Worm (Caenorhabditis elegans) whole organism, L3 larva: ENCODE results near the gene subs-4.

Source experiments
- R02D3.7 ChIP-seq: fragments of 150-350 bp; optimal IDR thresholded peaks from 2 replicates; lab custom pipeline; 2014; ENCODE audit warnings: missing biosample characterization, missing genetic modification characterization
- ama-1 ChIP-seq: fragments of 150-350 bp; optimal IDR thresholded peaks from 2 replicates; lab custom pipeline; 2018
- ceh-16 ChIP-seq: sonication (generic microtip); optimal IDR thresholded peaks from 2 replicates; lab custom pipeline; 2017; ENCODE audit warnings: missing biosample characterization, missing genetic modification characterization
- ceh-28 ChIP-seq: fragments of 150-350 bp; optimal IDR thresholded peaks from 2 replicates; lab custom pipeline; 2014; ENCODE audit warnings: missing biosample characterization, missing genetic modification reagents, missing genetic modification characterization
- ceh-82 ChIP-seq: fragments of 150-350 bp; optimal IDR thresholded peaks from 2 replicates; lab custom pipeline; 2014; ENCODE audit warnings: missing biosample characterization, missing genetic modification characterization
- ceh-9 ChIP-seq: sonication (generic microtip); optimal IDR thresholded peaks from 2 replicates; lab custom pipeline; 2018; ENCODE audit warnings: missing biosample characterization, missing genetic modification characterization
- daf-12 ChIP-seq: fragments of 150-350 bp; optimal IDR thresholded peaks from 2 replicates; lab custom pipeline; 2014; ENCODE audit warnings: missing biosample characterization, missing genetic modification reagents, missing genetic modification characterization
- egl-27 ChIP-seq: sonication (generic microtip); optimal IDR thresholded peaks from 4 replicates; lab custom pipeline; 2017; ENCODE audit warnings: missing biosample characterization, missing genetic modification reagents, missing genetic modification characterization
- egl-5 ChIP-seq: fragments of 150-350 bp; optimal IDR thresholded peaks from 2 replicates; lab custom pipeline; 2017; ENCODE audit warnings: missing biosample characterization, missing genetic modification reagents, missing genetic modification characterization, inconsistent platforms
- elt-1 ChIP-seq: fragments of 150-350 bp; optimal IDR thresholded peaks from 2 replicates; lab custom pipeline; 2014; ENCODE audit warnings: missing biosample characterization, missing genetic modification characterization
- elt-2 ChIP-seq: sonication (generic microtip); optimal IDR thresholded peaks from 2 replicates; lab custom pipeline; 2016; ENCODE audit warnings: missing genetic modification reagents, mild to moderate bottlenecking, missing genetic modification characterization, missing compliant biosample characterization
- eor-1 ChIP-seq, 2 experiments: fragments of 150-350 bp; optimal IDR thresholded peaks; 2 replicates each; lab custom pipeline; 2014 to 2018; ENCODE audit warnings: missing biosample characterization in 2 of 2, missing genetic modification characterization in 2 of 2
- fkh-10 ChIP-seq: sonication (generic microtip); optimal IDR thresholded peaks from 2 replicates; lab custom pipeline; 2017; ENCODE audit warnings: missing biosample characterization, missing genetic modification reagents, missing genetic modification characterization
- fkh-2 ChIP-seq: fragments of 150-350 bp; optimal IDR thresholded peaks from 2 replicates; lab custom pipeline; 2014; ENCODE audit warnings: missing biosample characterization, missing genetic modification reagents, missing genetic modification characterization
- fos-1 ChIP-seq: fragments of 150-350 bp; optimal IDR thresholded peaks from 2 replicates; lab custom pipeline; 2014; ENCODE audit warnings: missing biosample characterization, missing genetic modification characterization
- hmg-11 ChIP-seq: sonication (generic microtip); optimal IDR thresholded peaks from 2 replicates; lab custom pipeline; 2016; ENCODE audit warnings: missing genetic modification characterization, missing compliant biosample characterization
- jun-1 ChIP-seq: fragments of 150-350 bp; optimal IDR thresholded peaks from 2 replicates; lab custom pipeline; 2014; ENCODE audit warnings: missing biosample characterization, missing genetic modification reagents, missing genetic modification characterization
- lin-15B ChIP-seq: fragments of 150-350 bp; optimal IDR thresholded peaks from 2 replicates; lab custom pipeline; 2014; ENCODE audit warnings: missing biosample characterization, missing genetic modification characterization
- lin-39 ChIP-seq: fragments of 150-350 bp; optimal IDR thresholded peaks from 2 replicates; lab custom pipeline; 2018; ENCODE audit warnings: missing biosample characterization, missing genetic modification reagents, missing genetic modification characterization
- mdl-1 ChIP-seq: fragments of 150-350 bp; optimal IDR thresholded peaks from 2 replicates; lab custom pipeline; 2014; ENCODE audit warnings: missing biosample characterization, missing genetic modification characterization
- mml-1 ChIP-seq: fragments of 150-350 bp; sonication (generic microtip); optimal IDR thresholded peaks from 3 replicates; lab custom pipeline; 2014; ENCODE audit warnings: missing biosample characterization, missing genetic modification characterization
- nfya-1 ChIP-seq: sonication (generic microtip); optimal IDR thresholded peaks from 2 replicates; lab custom pipeline; 2017; ENCODE audit warnings: missing genetic modification characterization, mild to moderate bottlenecking, missing compliant biosample characterization, antibody characterized with exemption, moderate library complexity; ENCODE audit not compliant: insufficient read depth
- nhr-11 ChIP-seq: fragments of 150-350 bp; optimal IDR thresholded peaks from 2 replicates; lab custom pipeline; 2014; ENCODE audit warnings: missing biosample characterization, missing genetic modification characterization
- nhr-12 ChIP-seq: fragments of 150-350 bp; optimal IDR thresholded peaks from 2 replicates; lab custom pipeline; 2014; ENCODE audit warnings: missing biosample characterization, missing genetic modification characterization
- nhr-23 ChIP-seq: fragments of 150-350 bp; optimal IDR thresholded peaks from 2 replicates; lab custom pipeline; 2014; ENCODE audit warnings: missing biosample characterization, missing genetic modification reagents, missing genetic modification characterization
- nhr-237 ChIP-seq: fragments of 150-350 bp; optimal IDR thresholded peaks from 2 replicates; lab custom pipeline; 2014; ENCODE audit warnings: missing biosample characterization, missing genetic modification characterization
- nhr-28 ChIP-seq: fragments of 150-350 bp; optimal IDR thresholded peaks from 2 replicates; lab custom pipeline; 2014; ENCODE audit warnings: missing biosample characterization, missing genetic modification characterization
- nhr-43 ChIP-seq: sonication (generic microtip); optimal IDR thresholded peaks from 2 replicates; lab custom pipeline; 2016; ENCODE audit warnings: mild to moderate bottlenecking, missing genetic modification characterization, missing compliant biosample characterization; ENCODE audit not compliant: poor library complexity, severe bottlenecking
- nhr-67 ChIP-seq: fragments of 150-350 bp; optimal IDR thresholded peaks from 2 replicates; lab custom pipeline; 2014; ENCODE audit warnings: missing biosample characterization, missing genetic modification characterization
- pha-4 ChIP-seq: fragments of 150-350 bp; optimal IDR thresholded peaks from 2 replicates; lab custom pipeline; 2014; ENCODE audit warnings: missing biosample characterization, missing genetic modification reagents, missing genetic modification characterization
- pqm-1 ChIP-seq: fragments of 150-350 bp; optimal IDR thresholded peaks from 2 replicates; lab custom pipeline; 2017; ENCODE audit warnings: missing biosample characterization, missing genetic modification characterization, inconsistent platforms
- sea-2 ChIP-seq: fragments of 150-350 bp; sonication (generic microtip); optimal IDR thresholded peaks from 4 replicates; lab custom pipeline; 2014; ENCODE audit warnings: missing biosample characterization, missing genetic modification reagents, missing genetic modification characterization
- skn-1 ChIP-seq: fragments of 150-350 bp; optimal IDR thresholded peaks from 2 replicates; lab custom pipeline; 2014; ENCODE audit warnings: missing biosample characterization, missing genetic modification characterization
- snpc-4 ChIP-seq: fragments of 150-350 bp; optimal IDR thresholded peaks from 2 replicates; lab custom pipeline; 2014; ENCODE audit warnings: missing biosample characterization, missing genetic modification characterization
- tbx-2 ChIP-seq: sonication (generic microtip); optimal IDR thresholded peaks from 2 replicates; lab custom pipeline; 2016; ENCODE audit warnings: mild to moderate bottlenecking, missing genetic modification characterization, missing compliant biosample characterization
- unc-39 ChIP-seq: sonication (generic microtip); optimal IDR thresholded peaks from 4 replicates; lab custom pipeline; 2017; ENCODE audit warnings: missing biosample characterization, missing genetic modification characterization
- unc-62 ChIP-seq: fragments of 150-350 bp; sonication (generic microtip); optimal IDR thresholded peaks from 4 replicates; lab custom pipeline; 2014; ENCODE audit warnings: missing biosample characterization, missing genetic modification reagents, missing genetic modification characterization
- ztf-11 ChIP-seq: fragments of 150-350 bp; optimal IDR thresholded peaks from 2 replicates; lab custom pipeline; 2014; ENCODE audit warnings: missing biosample characterization, missing genetic modification characterization
- ztf-4 ChIP-seq: fragments of 150-350 bp; optimal IDR thresholded peaks from 2 replicates; lab custom pipeline; 2014; ENCODE audit warnings: missing biosample characterization, missing genetic modification characterization

Gene subs-4

ce11 chrIII:11337627-11338026 lies 44.4 kb upstream of the subs-4 start:
- no peak for TF ChIP-seq skn-1 (tag; lab: Kevin White, UChicago)
- TF ChIP-seq egl-27, result no peak
- no peak for TF ChIP-seq nhr-12 (tag; lab: Kevin White, UChicago)
- TF ChIP-seq nfya-1 (tag; lab: Kevin White, UChicago), result peak; percentile 81
- TF ChIP-seq unc-39 (tag; lab: Kevin White, UChicago), result no peak
- TF ChIP-seq mdl-1 (tag; lab: Kevin White, UChicago), result no peak
- no peak for TF ChIP-seq nhr-23 (tag; lab: Kevin White, UChicago)
- TF ChIP-seq ztf-4 (tag; lab: Kevin White, UChicago), result no peak

- no peak for TF ChIP-seq snpc-4 (tag; lab: Kevin White, UChicago)
- TF ChIP-seq ztf-4 (tag; lab: Kevin White, UChicago), result no peak
- TF ChIP-seq ceh-16 (tag; lab: Kevin White, UChicago), result no peak
- TF ChIP-seq ama-1 (lab: Kevin White, UChicago), result no peak
- TF ChIP-seq lin-15B (tag; lab: Kevin White, UChicago), result no peak
- TF ChIP-seq ceh-82 (tag; lab: Kevin White, UChicago), result no peak
- no peak for TF ChIP-seq ztf-11
- TF ChIP-seq lin-39 (tag; lab: Kevin White, UChicago), result no peak
- no peak for TF ChIP-seq daf-12 (tag; lab: Kevin White, UChicago)
- TF ChIP-seq unc-62 (GFP tag; lab: Kevin White, UChicago), result no peak
- no peak for TF ChIP-seq nhr-28 (tag; lab: Kevin White, UChicago)
- TF ChIP-seq egl-5 (tag; lab: Kevin White, UChicago), result no peak
- no peak for TF ChIP-seq mml-1 (tag; lab: Kevin White, UChicago)
- no peak for TF ChIP-seq nhr-67 (tag; lab: Kevin White, UChicago)
- no peak for TF ChIP-seq pqm-1 (tag; lab: Kevin White, UChicago)
Measured at ce11 chrIII:11341466-11341865, 40.6 kb upstream of the subs-4 start.

ce11 chrIII:11343041-11343440 lies 39.0 kb upstream of the subs-4 start, which contains the start of the genes T28D6.6 and pen-2:
T28D6.6 (minus strand) TSS chrIII:11343108.
pen-2 (plus strand) TSS chrIII:11343322.
- TF ChIP-seq lin-39 (tag; lab: Kevin White, UChicago) (peak; percentile 10), lin-15B (tag; lab: Kevin White, UChicago) (no peak), fkh-2 (tag; lab: Kevin White, UChicago) (no peak), elt-2 (tag; lab: Kevin White, UChicago) (no peak), nhr-237 (tag; lab: Kevin White, UChicago) (no peak), ceh-28 (tag; lab: Kevin White, UChicago) (no peak), elt-1 (no peak), nhr-67 (tag; lab: Kevin White, UChicago) (no peak), sea-2 (GFP tag; lab: Kevin White, UChicago) (no peak), ztf-11 (no peak), hmg-11 (tag; lab: Kevin White, UChicago) (peak; percentile 35), mml-1 (tag; lab: Kevin White, UChicago) (no peak), nhr-11 (tag; lab: Kevin White, UChicago) (no peak), nfya-1 (tag; lab: Kevin White, UChicago) (peak; percentile 35), nhr-23 (tag; lab: Kevin White, UChicago) (no peak), daf-12 (tag; lab: Kevin White, UChicago) (no peak), R02D3.7 (tag; lab: Kevin White, UChicago) (no peak), pha-4 (peak; percentile 35), nhr-43 (tag; lab: Kevin White, UChicago) (no peak)

- TF ChIP-seq fos-1 (no peak), ceh-28 (tag; lab: Kevin White, UChicago) (peak; percentile 90), ceh-82 (tag; lab: Kevin White, UChicago) (no peak)
- TF ChIP-seq, all 47 proteins: peak for 1
Measured at ce11 chrIII:11344125-11344524, 37.9 kb upstream of the subs-4 start.

- TF ChIP-seq fkh-2 (tag; lab: Kevin White, UChicago) (no peak), tbx-2 (tag; lab: Kevin White, UChicago) (no peak), ceh-82 (tag; lab: Kevin White, UChicago) (no peak), R02D3.7 (tag; lab: Kevin White, UChicago) (no peak), ceh-9 (tag; lab: Kevin White, UChicago) (no peak), nhr-11 (tag; lab: Kevin White, UChicago) (no peak), jun-1 (tag; lab: Kevin White, UChicago) (no peak), fkh-10 (no peak), eor-1 (tag; optimal IDR thresholded peaks at IDR 0.05; lab: Kevin White, UChicago) (no peak)
Measured at ce11 chrIII:11346383-11346782, 35.6 kb upstream of the subs-4 start, which contains the start of gene T28D6.7. T28D6.7 (minus strand) TSS chrIII:11346483.
